Fruit fly (Drosophila melanogaster) whole organism, embryonic: Measurements from ENCODE around the gene meso18E.

Experiments
- Ada2b ChIP-seq: fragments of 200-800 bp; sonication (Bioruptor generic); IDR thresholded peaks from 2 replicates; pipeline ENCODE4 v1.3.6; 2022; ENCODE audit warnings: missing biosample characterization, missing genetic modification characterization
- Adf1 ChIP-seq: fragments of 200-800 bp; sonication (Bioruptor generic); IDR thresholded peaks from 2 replicates; pipeline ENCODE4 v1.3.6; 2022; ENCODE audit warnings: missing biosample characterization, missing genetic modification characterization
- Antp ChIP-seq: fragments of 200-800 bp; sonication (Bioruptor generic); optimal IDR thresholded peaks from 3 replicates; lab custom pipeline; 2016; ENCODE audit warnings: missing biosample characterization, missing genetic modification characterization
- Blimp-1 ChIP-seq: fragments of 200-800 bp; sonication (Bioruptor generic); optimal IDR thresholded peaks from 3 replicates; lab custom pipeline; 2018; ENCODE audit warnings: missing biosample characterization, missing genetic modification characterization, mild to moderate bottlenecking, moderate library complexity, missing genetic modification reagents
- C15 ChIP-seq: fragments of 200-800 bp; sonication (Bioruptor generic); IDR thresholded peaks from 3 replicates; pipeline ENCODE4 v1.3.6; 2022; ENCODE audit warnings: missing biosample characterization, missing genetic modification characterization
- CG1024 ChIP-seq: fragments of 200-800 bp; sonication (Bioruptor generic); IDR thresholded peaks from 2 replicates; pipeline ENCODE4 v1.3.6; 2022; ENCODE audit warnings: missing biosample characterization, missing genetic modification characterization
- CG10565 ChIP-seq: fragments of 200-800 bp; sonication (Bioruptor generic); optimal IDR thresholded peaks from 3 replicates; lab custom pipeline; 2016; ENCODE audit warnings: missing biosample characterization, mild to moderate bottlenecking, missing genetic modification characterization
- CG1233 ChIP-seq: fragments of 200-800 bp; sonication (Bioruptor generic); optimal IDR thresholded peaks from 4 replicates; lab custom pipeline; 2018; ENCODE audit warnings: missing biosample characterization, mild to moderate bottlenecking, missing genetic modification characterization
- CG14441 ChIP-seq: fragments of 200-800 bp; sonication (Bioruptor generic); IDR thresholded peaks from 2 replicates; pipeline ENCODE4 v1.3.6; 2022; ENCODE audit warnings: missing biosample characterization, missing genetic modification characterization
- CG17568 ChIP-seq: fragments of 200-800 bp; sonication (Bioruptor generic); optimal IDR thresholded peaks from 2 replicates; lab custom pipeline; 2018; ENCODE audit warnings: missing biosample characterization, mild to moderate bottlenecking, missing genetic modification characterization, moderate library complexity
- CG1792 ChIP-seq: fragments of 200-800 bp; sonication (Bioruptor generic); optimal IDR thresholded peaks from 2 replicates; lab custom pipeline; 2016; ENCODE audit warnings: missing biosample characterization, missing genetic modification characterization
- CG18599 ChIP-seq: fragments of 200-800 bp; sonication (Bioruptor generic); optimal IDR thresholded peaks from 3 replicates; lab custom pipeline; 2017; ENCODE audit warnings: missing biosample characterization, missing genetic modification characterization, mild to moderate bottlenecking, moderate library complexity, missing genetic modification reagents
- CG2116 ChIP-seq: fragments of 200-800 bp; sonication (Bioruptor generic); optimal IDR thresholded peaks from 3 replicates; lab custom pipeline; 2018; ENCODE audit warnings: missing biosample characterization, mild to moderate bottlenecking, missing genetic modification characterization
- CG4360 ChIP-seq: fragments of 200-800 bp; sonication (Bioruptor generic); IDR thresholded peaks from 2 replicates; pipeline ENCODE4 v1.3.6; 2022; ENCODE audit warnings: missing biosample characterization, missing genetic modification characterization
- CG6175 ChIP-seq: fragments of 200-800 bp; sonication (Bioruptor generic); IDR thresholded peaks from 3 replicates; pipeline ENCODE4 v1.3.6; 2022; ENCODE audit warnings: missing biosample characterization, missing genetic modification characterization
- CG6254 ChIP-seq: fragments of 200-800 bp; sonication (Bioruptor generic); optimal IDR thresholded peaks from 3 replicates; lab custom pipeline; 2017; ENCODE audit warnings: mild to moderate bottlenecking, missing biosample characterization, missing genetic modification reagents, missing genetic modification characterization
- CG6689 ChIP-seq: fragments of 200-800 bp; sonication (Bioruptor generic); IDR thresholded peaks from 2 replicates; pipeline ENCODE4 v1.3.6; 2022; ENCODE audit warnings: missing biosample characterization, missing genetic modification characterization
- CG6854 ChIP-seq: fragments of 200-800 bp; sonication (Bioruptor generic); optimal IDR thresholded peaks from 3 replicates; lab custom pipeline; 2017; ENCODE audit warnings: missing biosample characterization, mild to moderate bottlenecking, missing genetic modification characterization
- CG7745 ChIP-seq: fragments of 200-800 bp; sonication (Bioruptor generic); optimal IDR thresholded peaks from 2 replicates; lab custom pipeline; 2018; ENCODE audit warnings: missing biosample characterization, mild to moderate bottlenecking, missing genetic modification characterization, moderate library complexity
- CG8281 ChIP-seq: fragments of 200-800 bp; sonication (Bioruptor generic); optimal IDR thresholded peaks from 2 replicates; lab custom pipeline; 2018; ENCODE audit warnings: missing biosample characterization, mild to moderate bottlenecking, missing genetic modification characterization, moderate library complexity
- CG8290 ChIP-seq, 3 experiments: fragments of 200-800 bp; sonication (Bioruptor generic); optimal IDR thresholded peaks; 2 replicates each; lab custom pipeline; 2016 to 2019; ENCODE audit warnings: missing biosample characterization in 3 of 3, missing genetic modification characterization in 3 of 3, mild to moderate bottlenecking in 2 of 3, moderate library complexity in 1 of 3
- CG8359 ChIP-seq: fragments of 200-800 bp; sonication (Bioruptor generic); optimal IDR thresholded peaks from 2 replicates; lab custom pipeline; 2017; ENCODE audit warnings: missing biosample characterization, mild to moderate bottlenecking, missing genetic modification characterization, borderline replicate concordance
- CG8924 ChIP-seq: fragments of 200-800 bp; optimal IDR thresholded peaks from 3 replicates; lab custom pipeline; 2019; ENCODE audit warnings: missing biosample characterization, mild to moderate bottlenecking, missing genetic modification characterization, moderate library complexity
- CG9797 ChIP-seq: fragments of 200-800 bp; sonication (Bioruptor generic); optimal IDR thresholded peaks from 3 replicates; lab custom pipeline; 2018; ENCODE audit warnings: missing biosample characterization, mild to moderate bottlenecking, missing genetic modification characterization
- Dll ChIP-seq: fragments of 200-800 bp; sonication (Bioruptor generic); IDR thresholded peaks from 4 replicates; pipeline ENCODE4 v1.3.6; 2022; ENCODE audit warnings: missing biosample characterization, missing genetic modification characterization; ENCODE audit not compliant: partially characterized antibody
- Fer1 ChIP-seq: fragments of 200-800 bp; sonication (Bioruptor generic); optimal IDR thresholded peaks from 2 replicates; lab custom pipeline; 2017; ENCODE audit warnings: missing biosample characterization, mild to moderate bottlenecking, missing genetic modification characterization
- HLH54F ChIP-seq: fragments of 200-800 bp; sonication (Bioruptor generic); optimal IDR thresholded peaks from 3 replicates; lab custom pipeline; 2016; ENCODE audit warnings: missing biosample characterization, missing genetic modification characterization
- Hey ChIP-seq: fragments of 200-800 bp; sonication (Bioruptor generic); optimal IDR thresholded peaks from 3 replicates; lab custom pipeline; 2018; ENCODE audit warnings: missing biosample characterization, mild to moderate bottlenecking, missing genetic modification characterization
- Hr3 ChIP-seq: fragments of 200-800 bp; sonication (Bioruptor generic); optimal IDR thresholded peaks from 3 replicates; lab custom pipeline; 2016; ENCODE audit warnings: missing biosample characterization, missing genetic modification characterization
- Oaz ChIP-seq: fragments of 200-800 bp; sonication (Bioruptor generic); IDR thresholded peaks from 2 replicates; pipeline ENCODE4 v1.3.6; 2022; ENCODE audit warnings: missing biosample characterization, missing genetic modification characterization
- Ravus ChIP-seq: fragments of 200-800 bp; sonication (Bioruptor generic); IDR thresholded peaks from 2 replicates; pipeline ENCODE4 v1.3.6; 2022; ENCODE audit warnings: missing biosample characterization, missing genetic modification characterization
- Usf ChIP-seq: fragments of 200-800 bp; sonication (Bioruptor generic); optimal IDR thresholded peaks from 2 replicates; lab custom pipeline; 2017; ENCODE audit warnings: missing genotype, missing biosample characterization, missing genetic modification characterization
- ac ChIP-seq: fragments of 200-800 bp; sonication (Bioruptor generic); optimal IDR thresholded peaks from 3 replicates; lab custom pipeline; 2017; ENCODE audit warnings: missing biosample characterization, mild to moderate bottlenecking, missing genetic modification characterization
- chif ChIP-seq, 2 experiments: fragments of 200-800 bp; sonication (Bioruptor generic); optimal IDR thresholded peaks; 3 replicates each; lab custom pipeline; 2016; ENCODE audit warnings: missing biosample characterization in 2 of 2, missing genetic modification characterization in 2 of 2
- cwo ChIP-seq: fragments of 200-800 bp; sonication (Bioruptor generic); optimal IDR thresholded peaks from 3 replicates; lab custom pipeline; 2017; ENCODE audit warnings: missing biosample characterization, missing genetic modification characterization, mild to moderate bottlenecking, moderate library complexity, missing genetic modification reagents
- dan ChIP-seq: fragments of 200-800 bp; sonication (Bioruptor generic); IDR thresholded peaks from 2 replicates; pipeline ENCODE4 v1.3.6; 2022; ENCODE audit warnings: missing biosample characterization, missing genetic modification characterization
- danr ChIP-seq: fragments of 200-800 bp; sonication (Bioruptor generic); IDR thresholded peaks from 2 replicates; pipeline ENCODE4 v1.3.6; 2022; ENCODE audit warnings: missing biosample characterization, missing genetic modification characterization
- dm ChIP-seq: fragments of 200-800 bp; sonication (Bioruptor generic); optimal IDR thresholded peaks from 3 replicates; lab custom pipeline; 2016; ENCODE audit warnings: missing biosample characterization, missing genetic modification characterization
- dysf ChIP-seq: fragments of 200-800 bp; sonication (Bioruptor generic); IDR thresholded peaks from 3 replicates; pipeline ENCODE4 v1.3.6; 2022; ENCODE audit warnings: missing biosample characterization, missing genetic modification characterization
- en ChIP-seq: fragments of 200-800 bp; sonication (Bioruptor generic); optimal IDR thresholded peaks from 2 replicates; lab custom pipeline; 2016; ENCODE audit warnings: missing biosample characterization, missing genetic modification characterization
- gem ChIP-seq: fragments of 200-800 bp; sonication (Bioruptor generic); optimal IDR thresholded peaks from 2 replicates; lab custom pipeline; 2019; ENCODE audit warnings: missing biosample characterization, mild to moderate bottlenecking, missing genetic modification characterization, moderate library complexity
- hth ChIP-seq: fragments of >200 bp; optimal IDR thresholded peaks from 2 replicates; lab custom pipeline; 2017; ENCODE audit warnings: inconsistent platforms
- inv ChIP-seq: fragments of 200-800 bp; sonication (Bioruptor generic); IDR thresholded peaks from 2 replicates; pipeline ENCODE4 v1.3.6; 2022; ENCODE audit warnings: missing biosample characterization, missing genetic modification characterization; ENCODE audit not compliant: partially characterized antibody
- jumu ChIP-seq: fragments of 200-800 bp; sonication (Bioruptor generic); optimal IDR thresholded peaks from 3 replicates; lab custom pipeline; 2016; ENCODE audit warnings: missing biosample characterization, missing genetic modification characterization
- oc ChIP-seq: fragments of 200-800 bp; sonication (Bioruptor generic); optimal IDR thresholded peaks from 2 replicates; lab custom pipeline; 2018; ENCODE audit warnings: missing biosample characterization, mild to moderate bottlenecking, missing genetic modification characterization, moderate library complexity
- org-1 ChIP-seq: fragments of 200-800 bp; sonication (Bioruptor generic); optimal IDR thresholded peaks from 2 replicates; lab custom pipeline; 2017; ENCODE audit warnings: missing biosample characterization, missing genetic modification characterization
- pros ChIP-seq: fragments of 200-800 bp; sonication (Bioruptor generic); optimal IDR thresholded peaks from 3 replicates; lab custom pipeline; 2019; ENCODE audit warnings: missing biosample characterization, mild to moderate bottlenecking, missing genetic modification characterization, moderate library complexity
- unpg ChIP-seq: fragments of 200-800 bp; sonication (Bioruptor generic); optimal IDR thresholded peaks from 3 replicates; lab custom pipeline; 2018; ENCODE audit warnings: missing biosample characterization, mild to moderate bottlenecking, missing genetic modification characterization, moderate library complexity
- zen2 ChIP-seq: fragments of 200-800 bp; sonication (Bioruptor generic); IDR thresholded peaks from 3 replicates; pipeline ENCODE4 v1.3.6; 2022; ENCODE audit warnings: missing biosample characterization, missing genetic modification characterization; ENCODE audit not compliant: partially characterized antibody

The meso18E gene

dm6 chrX:19744003-19744488, 31.2 kb upstream of the meso18E start, which contains the start of the genes CG18809, COX6B, CG33932 and Rpp20 (continued):
- TF ChIP-seq CG9797 (peak; percentile 53), oc (tag; lab: Kevin White, UChicago) (no peak), Dll (GFP tag; lab: Robert Waterston, UW) (peak; percentile 86), Ravus (GFP tag; lab: Robert Waterston, UW) (no peak), en (GFP tag; lab: Kevin White, UChicago) (no peak), CG18599 (GFP tag; lab: Kevin White, UChicago) (peak; percentile 74), org-1 (peak; percentile 59), dm (GFP tag; lab: Kevin White, UChicago) (peak; percentile 83), C15 (no peak), CG6175 (GFP tag; lab: Robert Waterston, UW) (no peak), HLH54F (peak; percentile 70), CG6689 (GFP tag; lab: Robert Waterston, UW) (peak; percentile 20; the same call in 1 of the 2 replicates), hth (lab: Kevin White, UChicago) (no peak), CG8281 (no peak), CG1792 (GFP tag; lab: Kevin White, UChicago) (peak; percentile 64), Hr3 (GFP tag; lab: Kevin White, UChicago) (peak; percentile 21), cwo (no peak), Ada2b (no peak), jumu (GFP tag; lab: Kevin White, UChicago) (peak; percentile 78), ac (GFP tag; lab: Kevin White, UChicago) (no peak), CG1024 (GFP tag; lab: Robert Waterston, UW) (peak; percentile 25; the same call in 1 of the 2 replicates), inv (GFP tag; lab: Robert Waterston, UW) (peak; percentile 94), chif (GFP tag; optimal IDR thresholded peaks at IDR 0.05; lab: Kevin White, UChicago) (peak; percentile 60 to 64), danr (GFP tag; lab: Robert Waterston, UW) (no peak), CG14441 (peak; percentile 26; the same call in 1 of the 2 replicates), CG7745 (no peak), CG6254 (no peak), Usf (GFP tag; lab: Kevin White, UChicago) (peak; percentile 28), Oaz (GFP tag; lab: Robert Waterston, UW) (no peak), CG2116 (GFP tag; lab: Kevin White, UChicago) (peak; percentile 66), Adf1 (GFP tag; lab: Robert Waterston, UW) (peak; percentile 24; the same call in 1 of the 2 replicates), CG10565 (GFP tag; lab: Kevin White, UChicago) (no peak), CG8359 (GFP tag; lab: Kevin White, UChicago) (no peak), Blimp-1 (GFP tag; lab: Kevin White, UChicago) (no peak), zen2 (GFP tag; lab: Robert Waterston, UW) (peak; percentile 90), CG8924 (tag; lab: Kevin White, UChicago) (peak; percentile 52), CG17568 (GFP tag; lab: Kevin White, UChicago) (no peak), Antp (GFP tag; lab: Kevin White, UChicago) (peak; percentile 84), pros (GFP tag; lab: Kevin White, UChicago) (no peak), dan (GFP tag; lab: Robert Waterston, UW) (no peak), CG8290 (GFP tag; optimal IDR thresholded peaks at IDR 0.05; lab: Kevin White, UChicago) (peak; percentile 66), CG8290 (tag; optimal IDR thresholded peaks at IDR 0.05; lab: Kevin White, UChicago) (peak in 1 of 2 experiments; percentile 95), Fer1 (GFP tag; lab: Kevin White, UChicago) (peak; percentile 75), dysf (GFP tag; lab: Robert Waterston, UW) (peak; percentile 69; the same call in 2 of the 3 replicates), CG1233 (GFP tag; lab: Kevin White, UChicago) (peak; percentile 37), CG4360 (GFP tag; lab: Robert Waterston, UW) (no peak), Hey (tag; lab: Kevin White, UChicago) (peak; percentile 46), CG6854 (GFP tag; lab: Kevin White, UChicago) (no peak), gem (no peak), unpg (peak; percentile 31)
